Fruit fly (Drosophila melanogaster) whole organism, prepupa: Measurements from ENCODE around the gene CG6026.
A peak's percentile ranks its signal among the peaks of the same experiment; 100 is the strongest.

Source experiments
- Blimp-1 ChIP-seq: fragments of 200-800 bp; sonication (Bioruptor generic); optimal IDR thresholded peaks from 3 replicates; lab custom pipeline; 2017; ENCODE audit warnings: missing biosample characterization, missing genetic modification characterization, mild to moderate bottlenecking, moderate library complexity, missing genetic modification reagents
- CG10669 ChIP-seq: fragments of 200-800 bp; sonication (Bioruptor generic); optimal IDR thresholded peaks from 3 replicates; lab custom pipeline; 2018; ENCODE audit warnings: missing biosample characterization, mild to moderate bottlenecking, missing genetic modification characterization, moderate library complexity
- CG11294 ChIP-seq: fragments of 200-800 bp; sonication (Bioruptor generic); IDR thresholded peaks from 2 replicates; pipeline ENCODE4 v1.3.6; 2022; ENCODE audit warnings: missing biosample characterization, missing genetic modification characterization
- CG11762 ChIP-seq: fragments of 200-800 bp; sonication (Bioruptor generic); optimal IDR thresholded peaks from 3 replicates; lab custom pipeline; 2016; ENCODE audit warnings: missing biosample characterization, missing genetic modification characterization; ENCODE audit not compliant: insufficient read depth
- CG11902 ChIP-seq: fragments of 200-800 bp; sonication (Bioruptor generic); optimal IDR thresholded peaks from 3 replicates; lab custom pipeline; 2016; ENCODE audit warnings: missing biosample characterization, missing genetic modification characterization
- CG15336 ChIP-seq: fragments of 200-800 bp; sonication (Bioruptor generic); IDR thresholded peaks from 2 replicates; pipeline ENCODE4 v1.3.6; 2022; ENCODE audit warnings: missing biosample characterization, missing genetic modification characterization
- CG1621 ChIP-seq: fragments of 200-800 bp; sonication (Bioruptor generic); optimal IDR thresholded peaks from 3 replicates; lab custom pipeline; 2018; ENCODE audit warnings: missing biosample characterization, mild to moderate bottlenecking, missing genetic modification characterization
- CG16779 ChIP-seq: fragments of 200-800 bp; sonication (Bioruptor generic); optimal IDR thresholded peaks from 3 replicates; lab custom pipeline; 2017; ENCODE audit warnings: missing biosample characterization, mild to moderate bottlenecking, missing genetic modification characterization
- CG32006 ChIP-seq: fragments of 200-800 bp; sonication (Bioruptor generic); optimal IDR thresholded peaks from 3 replicates; lab custom pipeline; 2017; ENCODE audit warnings: missing biosample characterization, mild to moderate bottlenecking, missing genetic modification characterization
- CG4318 ChIP-seq: fragments of 200-800 bp; sonication (Bioruptor generic); optimal IDR thresholded peaks from 3 replicates; lab custom pipeline; 2017; ENCODE audit warnings: missing biosample characterization, mild to moderate bottlenecking, missing genetic modification characterization
- CG6163 ChIP-seq: fragments of 200-800 bp; sonication (Bioruptor generic); IDR thresholded peaks from 3 replicates; pipeline ENCODE4 v1.3.6; 2022; ENCODE audit warnings: missing biosample characterization, missing genetic modification characterization
- CG6792 ChIP-seq: fragments of 200-800 bp; sonication (Bioruptor generic); optimal IDR thresholded peaks from 3 replicates; lab custom pipeline; 2016; ENCODE audit warnings: missing biosample characterization, missing genetic modification characterization
- CG6808 ChIP-seq: fragments of 200-800 bp; sonication (Bioruptor generic); optimal IDR thresholded peaks from 3 replicates; lab custom pipeline; 2017; ENCODE audit warnings: missing biosample characterization, missing genetic modification characterization, mild to moderate bottlenecking, moderate library complexity, missing genetic modification reagents
- CG6854 ChIP-seq: fragments of 200-800 bp; sonication (Bioruptor generic); optimal IDR thresholded peaks from 2 replicates; lab custom pipeline; 2017; ENCODE audit warnings: missing biosample characterization, mild to moderate bottlenecking, missing genetic modification characterization
- CG8119 ChIP-seq: fragments of 200-800 bp; sonication (Bioruptor generic); IDR thresholded peaks from 3 replicates; pipeline ENCODE4 v1.3.6; 2022; ENCODE audit warnings: missing biosample characterization, missing genetic modification characterization
- CG8319 ChIP-seq: fragments of 200-800 bp; sonication (Bioruptor generic); optimal IDR thresholded peaks from 3 replicates; lab custom pipeline; 2016; ENCODE audit warnings: missing biosample characterization, missing genetic modification characterization
- CG8632 ChIP-seq: fragments of 200-800 bp; sonication (Bioruptor generic); optimal IDR thresholded peaks from 3 replicates; lab custom pipeline; 2016; ENCODE audit warnings: missing biosample characterization, missing genetic modification characterization
- CG9139 ChIP-seq: fragments of 200-800 bp; sonication (Bioruptor generic); optimal IDR thresholded peaks from 3 replicates; lab custom pipeline; 2017; ENCODE audit warnings: missing biosample characterization, mild to moderate bottlenecking, missing genetic modification characterization
- Eip75B ChIP-seq: fragments of 200-800 bp; sonication (Bioruptor generic); optimal IDR thresholded peaks from 3 replicates; lab custom pipeline; 2016; ENCODE audit warnings: missing biosample characterization, missing genetic modification characterization
- Eip78C ChIP-seq: fragments of 200-800 bp; sonication (Bioruptor generic); peaks from one replicate; lab custom pipeline; 2016; ENCODE audit warnings: missing biosample characterization, missing genetic modification characterization
- Eip93F ChIP-seq: fragments of 200-800 bp; sonication (Bioruptor generic); optimal IDR thresholded peaks from 2 replicates; lab custom pipeline; 2016; ENCODE audit warnings: missing biosample characterization, mild to moderate bottlenecking, missing genetic modification characterization
- Ets96B ChIP-seq: fragments of 200-800 bp; optimal IDR thresholded peaks from 2 replicates; lab custom pipeline; 2019; ENCODE audit warnings: missing biosample characterization, mild to moderate bottlenecking, missing genetic modification characterization, moderate library complexity
- Hr39 ChIP-seq: fragments of 200-800 bp; sonication (Bioruptor generic); optimal IDR thresholded peaks from 2 replicates; lab custom pipeline; 2016; ENCODE audit warnings: missing biosample characterization, missing genetic modification characterization
- Hr4 ChIP-seq: fragments of 200-800 bp; sonication (Bioruptor generic); optimal IDR thresholded peaks from 3 replicates; lab custom pipeline; 2016; ENCODE audit warnings: missing biosample characterization, missing genetic modification characterization
- Lpt ChIP-seq: fragments of 200-800 bp; sonication (Bioruptor generic); optimal IDR thresholded peaks from 3 replicates; lab custom pipeline; 2016; ENCODE audit warnings: missing biosample characterization, missing genetic modification characterization
- OdsH ChIP-seq: fragments of 200-800 bp; sonication (Bioruptor generic); optimal IDR thresholded peaks from 3 replicates; lab custom pipeline; 2016; ENCODE audit warnings: missing biosample characterization, missing genetic modification characterization
- Sox14 ChIP-seq: fragments of 200-800 bp; sonication (Bioruptor generic); optimal IDR thresholded peaks from 3 replicates; lab custom pipeline; 2016; ENCODE audit warnings: missing biosample characterization, missing genetic modification characterization
- Sox15 ChIP-seq: fragments of 200-800 bp; sonication (Bioruptor generic); optimal IDR thresholded peaks from 3 replicates; lab custom pipeline; 2016; ENCODE audit warnings: missing biosample characterization, missing genetic modification characterization
- acj6 ChIP-seq: fragments of 200-800 bp; sonication (Bioruptor generic); optimal IDR thresholded peaks from 3 replicates; lab custom pipeline; 2016; ENCODE audit warnings: missing biosample characterization, missing genetic modification characterization
- dac ChIP-seq: fragments of 200-800 bp; sonication (Bioruptor generic); optimal IDR thresholded peaks from 2 replicates; lab custom pipeline; 2017; ENCODE audit warnings: missing biosample characterization, mild to moderate bottlenecking, missing genetic modification characterization
- fd59A ChIP-seq: fragments of 200-800 bp; sonication (Bioruptor generic); optimal IDR thresholded peaks from 2 replicates; lab custom pipeline; 2017; ENCODE audit warnings: missing biosample characterization, mild to moderate bottlenecking, missing genetic modification characterization, missing genetic modification reagents
- fd85E ChIP-seq: fragments of 200-800 bp; sonication (Bioruptor generic); optimal IDR thresholded peaks from 3 replicates; lab custom pipeline; 2016; ENCODE audit warnings: missing biosample characterization, missing genetic modification characterization
- fkh ChIP-seq: fragments of 200-800 bp; sonication (Bioruptor generic); optimal IDR thresholded peaks from 3 replicates; lab custom pipeline; 2017; ENCODE audit warnings: missing biosample characterization, mild to moderate bottlenecking, missing genetic modification characterization, moderate library complexity
- net ChIP-seq: fragments of 200-800 bp; sonication (Bioruptor generic); optimal IDR thresholded peaks from 3 replicates; lab custom pipeline; 2016; ENCODE audit warnings: missing biosample characterization, missing genetic modification characterization
- pdm3 ChIP-seq: fragments of 200-800 bp; sonication (Bioruptor generic); optimal IDR thresholded peaks from 3 replicates; lab custom pipeline; 2016; ENCODE audit warnings: missing biosample characterization, missing genetic modification characterization
- spab ChIP-seq: fragments of 200-800 bp; sonication (Bioruptor generic); optimal IDR thresholded peaks from 2 replicates; lab custom pipeline; 2017; ENCODE audit warnings: missing biosample characterization, mild to moderate bottlenecking, missing genetic modification characterization, missing genetic modification reagents
- ss ChIP-seq, 2 experiments: fragments of 200-800 bp; sonication (Bioruptor generic); optimal IDR thresholded peaks; 2 replicates in 1 of 2; 3 replicates in 1 of 2; lab custom pipeline; 2017 to 2018; ENCODE audit warnings: mild to moderate bottlenecking in 2 of 2, missing biosample characterization in 2 of 2, missing genetic modification characterization in 2 of 2, moderate library complexity in 1 of 2
- svp ChIP-seq: fragments of 200-800 bp; sonication (Bioruptor generic); peaks from one replicate; lab custom pipeline; 2016; ENCODE audit warnings: missing biosample characterization, missing genetic modification characterization
- vri ChIP-seq: fragments of 200-800 bp; sonication (Bioruptor generic); optimal IDR thresholded peaks from 3 replicates; lab custom pipeline; 2016; ENCODE audit warnings: missing biosample characterization, mild to moderate bottlenecking, missing genetic modification characterization

CG6026 gene

DNA sequence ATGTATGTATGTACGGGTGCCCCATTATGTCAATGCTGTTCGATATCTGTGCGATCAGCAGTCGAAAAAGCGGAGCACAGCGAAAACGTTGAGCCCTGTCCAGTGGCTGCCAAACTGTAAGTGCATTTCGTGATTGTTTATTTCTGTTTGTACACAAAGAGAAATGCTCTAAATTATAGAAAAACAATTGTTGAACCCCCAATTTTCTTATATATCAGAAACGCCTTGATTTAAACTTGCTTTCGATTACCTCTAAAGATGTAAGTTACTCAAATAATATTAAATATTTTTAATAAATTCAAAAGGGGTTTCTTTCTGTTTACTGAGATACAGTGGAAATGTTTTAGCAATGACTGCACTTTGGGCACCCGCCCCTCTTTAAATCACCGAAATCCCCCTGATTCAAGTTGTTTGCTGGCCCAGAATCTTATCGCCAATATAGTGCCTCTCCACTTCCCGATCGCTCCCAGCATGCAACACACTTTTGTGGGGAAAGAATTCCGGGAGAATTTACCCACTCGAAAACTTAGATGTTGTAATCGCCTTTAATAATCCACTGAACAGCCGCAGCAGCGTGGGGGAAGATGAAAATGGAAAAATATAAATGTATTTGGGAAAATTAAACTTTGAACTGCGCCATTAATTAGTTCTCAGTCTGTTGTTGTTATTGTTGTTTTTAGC, 18.5 kb upstream of the CG6026 start (continued):
- TF ChIP-seq CG9139 (no peak), CG1621 (tag; lab: Kevin White, UChicago) (no peak), spab (no peak), CG8632 (GFP tag; lab: Kevin White, UChicago) (peak; percentile 1), fkh (GFP tag; lab: Kevin White, UChicago) (no peak), CG16779 (tag; lab: Kevin White, UChicago) (no peak), CG10669 (no peak), CG11294 (GFP tag; lab: Robert Waterston, UW) (0 out of 2 replicates have a peak, but pooled peaks have one; percentile 18), CG4318 (no peak), vri (no peak), CG8119 (GFP tag; lab: Robert Waterston, UW) (peak; percentile 35; the same call in 1 of the 3 replicates), Hr39 (GFP tag; lab: Kevin White, UChicago) (no peak), fd59A (GFP tag; lab: Kevin White, UChicago) (no peak), CG32006 (peak; percentile 49), svp (no peak), Sox15 (GFP tag; lab: Kevin White, UChicago) (no peak), fd85E (no peak), Eip75B (GFP tag; lab: Kevin White, UChicago) (no peak), CG11762 (GFP tag; lab: Kevin White, UChicago) (no peak), dac (no peak), Hr4 (GFP tag; lab: Kevin White, UChicago) (peak; percentile 23), CG6792 (GFP tag; lab: Kevin White, UChicago) (no peak), Blimp-1 (no peak), net (peak; percentile 28), OdsH (GFP tag; lab: Kevin White, UChicago) (peak; percentile 40), CG8319 (GFP tag; lab: Kevin White, UChicago) (no peak), acj6 (GFP tag; lab: Kevin White, UChicago) (no peak), Eip93F (GFP tag; lab: Kevin White, UChicago) (no peak), CG6163 (GFP tag; lab: Robert Waterston, UW) (peak; percentile 64), CG6808 (GFP tag; lab: Kevin White, UChicago) (no peak)
- TF ChIP-seq, all 60 proteins: peak for 19

DNA sequence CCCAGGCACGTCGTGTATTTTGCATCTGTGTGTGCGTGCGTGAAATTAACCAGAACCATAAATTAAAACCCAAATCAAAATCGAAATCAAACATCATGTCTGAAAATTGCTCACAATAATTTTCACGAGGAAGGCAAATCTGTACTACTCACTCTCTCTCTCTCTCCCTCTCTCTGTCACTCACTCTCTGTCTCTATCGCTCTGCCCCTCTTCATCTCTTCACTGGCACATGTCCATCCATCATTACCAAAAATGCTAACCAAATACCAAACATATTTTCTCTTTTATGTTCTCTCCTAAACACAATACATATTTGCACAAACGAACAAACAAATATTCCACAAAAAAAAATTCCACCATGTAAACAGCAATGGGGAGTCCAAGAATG, 17.9 kb upstream of the CG6026 start:
- TF ChIP-seq spab (no peak), ss (GFP tag; optimal IDR thresholded peaks at IDR 0.05; lab: Kevin White, UChicago) (no peak), Eip78C (no peak), Ets96B (tag; lab: Kevin White, UChicago) (no peak), Sox14 (GFP tag; lab: Kevin White, UChicago) (no peak), Eip93F (GFP tag; lab: Kevin White, UChicago) (no peak), CG15336 (GFP tag; lab: Robert Waterston, UW) (no peak), CG8632 (GFP tag; lab: Kevin White, UChicago) (no peak), Hr4 (GFP tag; lab: Kevin White, UChicago) (no peak), CG11902 (GFP tag; lab: Kevin White, UChicago) (no peak), CG6854 (GFP tag; lab: Kevin White, UChicago) (no peak)

DNA sequence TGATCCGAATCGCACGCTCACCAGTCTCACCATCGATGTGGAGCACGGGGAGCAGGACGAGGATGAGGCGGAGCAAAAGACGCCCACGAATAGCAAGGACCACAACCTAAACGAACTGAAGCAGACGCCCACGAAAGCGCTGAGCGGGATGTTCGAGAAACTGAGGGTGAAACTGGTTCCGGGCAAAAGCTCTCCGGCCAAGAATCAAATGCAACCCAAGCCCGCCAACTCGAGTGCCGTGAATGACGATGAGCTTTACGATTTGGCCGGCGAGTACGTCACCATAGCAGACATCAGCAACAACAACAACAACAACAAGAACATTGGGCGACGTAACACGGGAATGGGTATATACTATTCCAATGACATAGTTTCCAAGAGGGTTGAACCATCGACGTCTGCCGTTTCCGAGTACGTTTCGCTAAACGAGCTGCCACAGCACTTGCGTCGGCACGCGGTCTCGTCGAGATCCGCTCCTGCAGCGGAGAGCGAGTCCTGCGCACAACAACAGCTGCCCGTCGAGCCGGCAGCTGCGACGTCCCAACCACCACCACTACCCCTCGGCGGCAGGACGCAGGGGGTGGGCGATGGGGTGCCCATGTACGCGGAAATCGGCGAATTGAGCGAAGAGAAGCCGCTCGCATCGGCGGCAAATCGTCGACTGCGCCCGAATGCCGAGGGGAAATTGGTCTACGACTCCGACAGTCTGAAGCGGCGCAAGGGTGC, 15.9 kb upstream of the CG6026 start:
- TF ChIP-seq ss (GFP tag; optimal IDR thresholded peaks at IDR 0.05; lab: Kevin White, UChicago), result peak in 1 of 2 experiments; percentile 11
- TF ChIP-seq Eip78C, result peak; percentile 39
- TF ChIP-seq Lpt (GFP tag; lab: Kevin White, UChicago), result no peak
- no peak for TF ChIP-seq Eip93F (GFP tag; lab: Kevin White, UChicago)
- TF ChIP-seq pdm3 (GFP tag; lab: Kevin White, UChicago), result no peak
